Worm (Caenorhabditis elegans): ENCODE measurements around the gene lon-8.

ce11 chrV:18017226-18017625, 16.1 kb upstream of the lon-8 start, which contains the start of gene srh-134:
- TF ChIP-seq ref-2 (tag; optimal IDR thresholded peaks at IDR 0.05) (no peak), tbx-2 (tag; optimal IDR thresholded peaks at IDR 0.05) (no peak), fkh-10 (GFP tag; optimal IDR thresholded peaks at IDR 0.05) (no peak), npax-4 (tag; optimal IDR thresholded peaks at IDR 0.05) (no peak)

All from whole organism, late embryonic.